Worm (Caenorhabditis elegans): ENCODE measurements around the gene gldi-10.

Gene gldi-10

DNA sequence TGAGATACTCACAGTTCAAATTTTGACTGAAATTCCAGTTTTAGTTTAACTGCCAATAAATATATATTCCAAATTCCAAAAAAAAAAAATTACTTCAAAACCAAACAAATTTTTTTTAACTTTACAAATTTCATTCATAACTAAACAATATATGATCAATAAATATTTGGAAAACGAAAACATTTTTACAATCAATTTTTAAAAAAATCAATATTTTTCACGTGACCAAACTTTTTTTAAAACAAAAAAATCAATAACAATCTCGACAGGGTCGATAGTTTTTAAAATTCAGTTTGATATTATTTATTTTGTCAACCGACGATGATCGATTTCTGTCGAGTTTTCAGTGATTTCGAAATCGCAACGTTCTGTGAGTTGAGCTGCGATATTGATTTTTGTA is 51.1 kb downstream of the gldi-10 start, which contains the start of gene F23B2.7:
Gene F23B2.7 (plus strand): TSS at position 301 of the 400 bp plus-strand sequence.
- TF ChIP-seq tab-1 (GFP tag; IDR thresholded peaks at IDR 0.05), result no peak
- TF ChIP-seq flt-1 (GFP tag; IDR thresholded peaks at IDR 0.05), result no peak
- no peak for TF ChIP-seq ztf-29 (GFP tag; IDR thresholded peaks at IDR 0.05)
- TF ChIP-seq T22C8.4 (GFP tag; IDR thresholded peaks at IDR 0.05), result no peak
- TF ChIP-seq ref-1 (GFP tag; conservative IDR thresholded peaks at IDR 0.05), result no peak
- TF ChIP-seq klf-2 (GFP tag; conservative IDR thresholded peaks at IDR 0.05), result no peak
- TF ChIP-seq med-1 (GFP tag; optimal IDR thresholded peaks at IDR 0.05; ENCODE audit: insufficient read depth), result no peak
- TF ChIP-seq ztf-23 (GFP tag; IDR thresholded peaks at IDR 0.05), result no peak
- no peak for TF ChIP-seq cog-1 (tag; optimal IDR thresholded peaks at IDR 0.05)

Measured in whole organism, midembryonic.